Fruit fly (Drosophila melanogaster) whole organism, prepupa: ENCODE results near the gene x16.

ENCODE experiments used
- CG6808 ChIP-seq: fragments of 200-800 bp; sonication (Bioruptor generic); optimal IDR thresholded peaks from 3 replicates; lab custom pipeline; 2017; ENCODE audit warnings: missing biosample characterization, missing genetic modification characterization, mild to moderate bottlenecking, moderate library complexity, missing genetic modification reagents
- CG8119 ChIP-seq: fragments of 200-800 bp; sonication (Bioruptor generic); IDR thresholded peaks from 3 replicates; pipeline ENCODE4 v1.3.6; 2022; ENCODE audit warnings: missing biosample characterization, missing genetic modification characterization
- Gug ChIP-seq: fragments of 200-800 bp; sonication (Bioruptor generic); IDR thresholded peaks from 2 replicates; pipeline ENCODE4 v1.3.6; 2022; ENCODE audit warnings: missing biosample characterization, missing genetic modification characterization
- OdsH ChIP-seq: fragments of 200-800 bp; sonication (Bioruptor generic); optimal IDR thresholded peaks from 3 replicates; lab custom pipeline; 2016; ENCODE audit warnings: missing biosample characterization, missing genetic modification characterization
- Sox15 ChIP-seq: fragments of 200-800 bp; sonication (Bioruptor generic); optimal IDR thresholded peaks from 3 replicates; lab custom pipeline; 2016; ENCODE audit warnings: missing biosample characterization, missing genetic modification characterization
- dsx ChIP-seq: fragments of 200-800 bp; optimal IDR thresholded peaks from 3 replicates; lab custom pipeline; 2019; ENCODE audit warnings: missing biosample characterization, mild to moderate bottlenecking, missing genetic modification characterization, moderate library complexity; ENCODE audit not compliant: poor library complexity, severe bottlenecking
- lz ChIP-seq: fragments of 200-800 bp; sonication (Bioruptor generic); optimal IDR thresholded peaks from 3 replicates; lab custom pipeline; 2016; ENCODE audit warnings: missing biosample characterization, missing genetic modification characterization

DNA sequence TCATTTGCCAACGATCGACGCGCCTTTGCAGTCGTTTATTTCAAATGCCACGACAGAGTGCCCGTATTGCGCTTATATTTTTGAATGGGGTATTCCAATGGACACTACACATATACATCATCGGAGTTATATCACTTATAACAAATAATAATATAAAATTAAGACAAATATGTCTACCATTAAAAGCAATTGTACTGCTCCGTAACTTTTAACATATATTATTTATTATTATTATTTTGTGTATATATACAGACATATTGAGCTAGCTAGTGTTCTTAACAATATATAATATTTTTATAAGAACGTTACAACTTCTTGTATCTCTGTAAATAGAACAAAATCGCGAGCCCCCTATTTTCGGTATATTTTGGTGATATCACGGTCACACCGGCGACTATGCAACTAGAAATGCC is 44.0 kb upstream of the x16 start, which contains the start of the genes sip2 and Coprox:
- TF ChIP-seq CG6808 (GFP tag; lab: Kevin White, UChicago) (no peak), CG8119 (GFP tag; lab: Robert Waterston, UW) (peak; percentile 54; the same call in 1 of the 3 replicates), lz (peak; percentile 15), dsx (GFP tag; lab: Kevin White, UChicago) (peak; percentile 70), Gug (GFP tag; lab: Robert Waterston, UW) (peak; percentile 22; the same call in 1 of the 2 replicates), OdsH (GFP tag; lab: Kevin White, UChicago) (no peak), Sox15 (peak; percentile 16)
